Fruit fly (Drosophila melanogaster): Measurements from ENCODE around the gene CG2258.
A peak's percentile ranks its signal among the peaks of the same experiment; 100 is the strongest.

CG2258 gene

DNA sequence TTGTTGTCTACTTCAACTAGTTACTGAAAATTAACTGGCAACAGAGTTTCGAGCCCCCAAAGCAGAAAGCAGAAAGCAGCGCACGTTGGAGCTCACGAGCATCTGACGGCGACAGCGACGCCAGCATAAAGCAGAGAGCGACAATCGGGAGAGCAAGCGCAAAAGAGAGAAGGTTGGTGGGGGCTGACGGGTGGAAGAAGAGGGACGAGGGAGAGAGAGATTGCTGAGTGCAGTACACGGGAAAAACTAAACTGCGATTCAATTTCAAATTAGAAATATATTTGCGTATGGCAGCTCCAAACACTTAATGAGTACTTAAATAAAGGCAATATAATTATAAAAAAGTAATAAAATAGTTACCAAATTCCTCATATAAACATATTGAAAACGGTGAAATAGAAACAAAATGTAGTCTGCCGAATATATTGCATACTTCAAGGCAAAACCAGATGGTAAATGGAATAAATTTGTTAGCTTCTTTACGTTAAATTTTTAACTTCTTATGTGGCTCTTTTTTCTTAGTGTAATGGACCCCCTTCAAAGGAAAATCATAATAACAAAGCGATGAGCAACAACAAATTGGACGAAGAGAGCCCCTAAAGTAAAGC is 9.7 kb downstream of the CG2258 start (continued):
- TF ChIP-seq CG6175 (GFP tag; IDR thresholded peaks at IDR 0.05) (peak; percentile 68), corto (GFP tag; optimal IDR thresholded peaks at IDR 0.05) (peak; percentile 83), fd64A (GFP tag; optimal IDR thresholded peaks at IDR 0.05) (peak; percentile 83), Dad (GFP tag; optimal IDR thresholded peaks at IDR 0.05) (peak; percentile 76), CG10565 (GFP tag; optimal IDR thresholded peaks at IDR 0.05) (peak; percentile 46), hkb (optimal IDR thresholded peaks at IDR 0.05) (no peak), hkb (GFP tag; IDR thresholded peaks at IDR 0.05) (peak; percentile 95), wor (GFP tag; IDR thresholded peaks at IDR 0.05) (peak; percentile 89), Sox102F (GFP tag; optimal IDR thresholded peaks at IDR 0.05) (peak; percentile 95), jing (GFP tag; optimal IDR thresholded peaks at IDR 0.05) (peak; percentile 88), zf30C (GFP tag; optimal IDR thresholded peaks at IDR 0.05) (peak; percentile 93), zfh1 (GFP tag; IDR thresholded peaks at IDR 0.05) (peak; percentile 88; the same call in 2 of the 3 replicates), CG2712 (tag; optimal IDR thresholded peaks at IDR 0.05) (peak; percentile 97), gce (GFP tag; IDR thresholded peaks at IDR 0.05) (peak; percentile 83; the same call in 2 of the 3 replicates), ewg (GFP tag; optimal IDR thresholded peaks at IDR 0.05) (peak; percentile 90), CG4820 (GFP tag; optimal IDR thresholded peaks at IDR 0.05) (peak; percentile 91), Dip2 (GFP tag; IDR thresholded peaks at IDR 0.05) (no peak), CG11456 (GFP tag; IDR thresholded peaks at IDR 0.05) (peak; percentile 88), az2 (GFP tag; optimal IDR thresholded peaks at IDR 0.05) (peak; percentile 94), Ada2b (GFP tag; IDR thresholded peaks at IDR 0.05) (peak; percentile 86), kni (GFP tag; optimal IDR thresholded peaks at IDR 0.05) (peak; percentile 95), HHEX (GFP tag; optimal IDR thresholded peaks at IDR 0.05) (peak; percentile 95), D19A (tag; optimal IDR thresholded peaks at IDR 0.05) (peak; percentile 83), CG12299 (tag; optimal IDR thresholded peaks at IDR 0.05) (peak; percentile 95), CG11560 (tag; IDR thresholded peaks at IDR 0.05) (peak; percentile 75), eyg (GFP tag; optimal IDR thresholded peaks at IDR 0.05) (peak; percentile 49), BtbVII (GFP tag; optimal IDR thresholded peaks at IDR 0.05) (peak; percentile 97), BEAF-32 (GFP tag; optimal IDR thresholded peaks at IDR 0.05) (peak; percentile 6), CG6813 (GFP tag; optimal IDR thresholded peaks at IDR 0.05) (peak; percentile 92), odd (GFP tag; optimal IDR thresholded peaks at IDR 0.05) (peak; percentile 93), CG3726 (GFP tag; IDR thresholded peaks at IDR 0.05) (peak; percentile 67; the same call in 1 of the 3 replicates), gt (GFP tag; IDR thresholded peaks at IDR 0.05) (peak; percentile 66), CG10959 (GFP tag; IDR thresholded peaks at IDR 0.05) (peak; percentile 66), fd96Cb (tag; optimal IDR thresholded peaks at IDR 0.05) (peak; percentile 94), kah (GFP tag; optimal IDR thresholded peaks at IDR 0.05) (peak; percentile 87), D19B (GFP tag; optimal IDR thresholded peaks at IDR 0.05) (peak; percentile 84), CG10654 (GFP tag; optimal IDR thresholded peaks at IDR 0.05) (peak; percentile 92), CG13424 (tag; optimal IDR thresholded peaks at IDR 0.05) (peak; percentile 98), CG16813 (GFP tag; IDR thresholded peaks at IDR 0.05; ENCODE audit: partially characterized antibody) (no peak), Rfx (GFP tag; IDR thresholded peaks at IDR 0.05) (peak; percentile 94), Dref (GFP tag; IDR thresholded peaks at IDR 0.05) (no peak), bsh (GFP tag; optimal IDR thresholded peaks at IDR 0.05) (peak; percentile 89 to 96), Sry-δ (GFP tag; optimal IDR thresholded peaks at IDR 0.05) (peak; percentile 21), Optix (GFP tag; IDR thresholded peaks at IDR 0.05) (peak; percentile 49; the same call in 1 of the 3 replicates), CG4282 (GFP tag; optimal IDR thresholded peaks at IDR 0.05) (peak; percentile 54), MTF-1 (GFP tag; optimal IDR thresholded peaks at IDR 0.05; ENCODE audit: borderline replicate concordance) (peak; percentile 65), cad (GFP tag; optimal IDR thresholded peaks at IDR 0.05) (no peak), CG4404 (GFP tag; IDR thresholded peaks at IDR 0.05) (peak; percentile 78; the same call in 1 of the 2 replicates), Kr (GFP tag; optimal IDR thresholded peaks at IDR 0.05) (no peak), CG3847 (GFP tag; IDR thresholded peaks at IDR 0.05) (peak; percentile 91)

All from whole organism, embryonic.